Fruit fly (Drosophila melanogaster): ENCODE measurements around the gene CG5377.

DNA sequence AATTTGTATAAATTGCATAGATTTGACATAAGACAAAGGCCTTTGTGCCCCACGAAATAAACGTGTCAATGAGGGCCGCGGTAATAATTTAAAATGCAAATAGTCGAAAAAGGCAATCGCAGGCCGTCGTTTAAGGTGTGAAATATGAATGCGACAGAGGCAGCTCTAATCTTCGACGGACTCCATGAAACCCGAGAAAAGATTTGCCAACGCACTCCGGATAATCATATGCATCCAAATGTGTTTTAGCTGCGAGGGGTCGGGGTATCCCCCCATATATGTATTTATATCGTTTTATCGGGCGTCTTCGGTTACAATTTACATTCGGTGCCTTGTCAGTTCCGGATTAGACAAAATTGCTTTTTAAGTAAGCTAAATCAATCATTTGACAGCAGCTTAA is 29.7 kb downstream of the CG5377 start:
- TF ChIP-seq usp (GFP tag; optimal IDR thresholded peaks at IDR 0.05): no peak
- no peak for TF ChIP-seq pan (optimal IDR thresholded peaks at IDR 0.05)
- no peak for TF ChIP-seq Dll (optimal IDR thresholded peaks at IDR 0.05)

All from whole organism.